Worm (Caenorhabditis elegans): ENCODE results near the gene F23B2.10.

The F23B2.10 gene

DNA sequence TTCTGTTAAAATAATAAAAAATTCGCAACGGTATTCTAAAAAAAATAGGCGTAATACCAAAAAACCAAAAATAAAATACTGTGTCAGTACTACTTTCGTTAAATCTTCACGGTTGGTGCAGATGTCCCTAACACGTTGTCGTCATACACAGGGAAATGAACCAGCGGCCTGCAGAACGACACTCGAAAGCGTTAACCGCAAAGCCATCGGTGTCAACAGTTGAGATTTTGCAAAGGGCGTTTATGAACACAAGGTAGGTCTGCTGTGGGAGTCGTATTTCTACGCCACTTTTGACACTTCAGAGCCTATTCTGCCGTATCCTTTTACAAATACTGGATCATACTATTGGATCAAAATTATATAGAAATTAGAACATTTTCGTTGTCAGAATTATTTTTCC, 37.0 kb upstream of the F23B2.10 start (continued):
- TF ChIP-seq skn-1 (tag; optimal IDR thresholded peaks at IDR 0.05) (peak; percentile 72), Y116A8C.19 (tag; optimal IDR thresholded peaks at IDR 0.05; ENCODE audit: borderline replicate concordance) (no peak), efl-1 (optimal IDR thresholded peaks at IDR 0.05) (peak; percentile 59 to 62), efl-1 (GFP tag; optimal IDR thresholded peaks at IDR 0.05 in 1 of 2) (peak; percentile 46 to 94), hlh-17 (GFP tag; optimal IDR thresholded peaks at IDR 0.05; ENCODE audit: borderline replicate concordance) (no peak), ces-1 (GFP tag; optimal IDR thresholded peaks at IDR 0.05) (no peak), ztf-11 (tag; optimal IDR thresholded peaks at IDR 0.05) (peak in 1 of 2 experiments; percentile 39), sup-37 (GFP tag; optimal IDR thresholded peaks at IDR 0.05) (peak; percentile 0), lin-13 (GFP tag; optimal IDR thresholded peaks at IDR 0.05) (peak; percentile 53), sox-4 (tag; optimal IDR thresholded peaks at IDR 0.05) (no peak), ceh-63 (GFP tag; optimal IDR thresholded peaks at IDR 0.05) (no peak), pax-3 (tag; optimal IDR thresholded peaks at IDR 0.05) (no peak), swsn-7 (tag; optimal IDR thresholded peaks at IDR 0.05) (peak; percentile 77), ceh-8 (GFP tag; optimal IDR thresholded peaks at IDR 0.05) (peak; percentile 6), fos-1 (tag; optimal IDR thresholded peaks at IDR 0.05) (peak; percentile 60), fkh-4 (tag; optimal IDR thresholded peaks at IDR 0.05; ENCODE audit: borderline replicate concordance) (no peak), nhr-237 (tag; optimal IDR thresholded peaks at IDR 0.05) (no peak), rnt-1 (tag; optimal IDR thresholded peaks at IDR 0.05) (peak; percentile 92), nhr-71 (tag; optimal IDR thresholded peaks at IDR 0.05) (peak; percentile 80), F16B12.6 (tag; optimal IDR thresholded peaks at IDR 0.05) (peak; percentile 55), grh-1 (GFP tag; IDR thresholded peaks at IDR 0.05) (no peak)

DNA sequence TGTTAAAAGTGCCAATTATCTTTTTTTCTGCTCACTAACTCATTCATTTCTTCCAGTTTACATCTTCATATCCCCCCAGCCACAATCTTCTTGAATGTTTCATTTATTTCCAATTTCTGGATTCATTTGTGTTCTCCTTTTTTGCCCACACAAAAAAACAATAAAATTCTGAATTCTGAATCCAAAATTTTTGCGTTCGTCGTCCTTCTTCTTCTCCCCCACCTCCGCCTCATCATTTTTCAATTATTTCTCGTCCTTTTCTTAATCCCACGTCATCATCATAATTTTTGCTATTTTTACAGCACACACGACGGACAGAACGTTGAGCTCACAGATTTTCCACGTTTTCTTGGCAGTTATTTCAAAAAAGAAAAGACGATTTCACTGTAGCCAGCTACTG, 30.4 kb upstream of the F23B2.10 start, which contains the start of gene C07C7.1:
Gene C07C7.1 (plus strand): TSS at position 301 of the 400 bp plus-strand sequence.
- no peak for TF ChIP-seq nhr-77 (tag; optimal IDR thresholded peaks at IDR 0.05)
- TF ChIP-seq nhr-85 (tag): no peak
- no peak for TF ChIP-seq sup-37 (GFP tag; optimal IDR thresholded peaks at IDR 0.05)
- no peak for TF ChIP-seq unc-30 (tag; optimal IDR thresholded peaks at IDR 0.05)
- no peak for TF ChIP-seq ces-1 (GFP tag; optimal IDR thresholded peaks at IDR 0.05)
- no peak for TF ChIP-seq nhr-76 (tag; optimal IDR thresholded peaks at IDR 0.05)
- TF ChIP-seq elt-2 (tag; optimal IDR thresholded peaks at IDR 0.05): no peak
- no peak for TF ChIP-seq pqm-1 (tag; optimal IDR thresholded peaks at IDR 0.05)
- TF ChIP-seq lin-15B (tag; optimal IDR thresholded peaks at IDR 0.05): no peak
- no peak for TF ChIP-seq lin-35 (GFP tag; optimal IDR thresholded peaks at IDR 0.05)

- no peak for TF ChIP-seq efl-3 (GFP tag; optimal IDR thresholded peaks at IDR 0.05)
- TF ChIP-seq nhr-12 (tag; optimal IDR thresholded peaks at IDR 0.05): no peak
- no peak for TF ChIP-seq nhr-90 (tag; optimal IDR thresholded peaks at IDR 0.05; ENCODE audit: poor library complexity)
- no peak for TF ChIP-seq pag-3 (tag; optimal IDR thresholded peaks at IDR 0.05; ENCODE audit: borderline replicate concordance, insufficient read depth)
- no peak for TF ChIP-seq snpc-4 (tag; optimal IDR thresholded peaks at IDR 0.05)
- no peak for TF ChIP-seq nhr-84 (tag; optimal IDR thresholded peaks at IDR 0.05)
- TF ChIP-seq skn-1 (tag; optimal IDR thresholded peaks at IDR 0.05): no peak
- no peak for TF ChIP-seq C16A3.4 (tag; optimal IDR thresholded peaks at IDR 0.05)
- TF ChIP-seq fkh-10 (GFP tag; optimal IDR thresholded peaks at IDR 0.05): peak; percentile 50
- TF ChIP-seq ceh-82 (tag; optimal IDR thresholded peaks at IDR 0.05): no peak
- TF ChIP-seq hpl-2 (GFP tag; optimal IDR thresholded peaks at IDR 0.05): no peak
- TF ChIP-seq lin-14 (GFP tag; optimal IDR thresholded peaks at IDR 0.05): peak; percentile 36
- TF ChIP-seq sox-4 (tag; optimal IDR thresholded peaks at IDR 0.05): no peak
- no peak for TF ChIP-seq nhr-85 (tag)
These were observed 15.6 kb upstream of the F23B2.10 start for ce11 chrIV:9169764-9170163.

All from whole organism, L1 larva.